Worm (Caenorhabditis elegans) whole organism, midembryonic: ENCODE data around the gene col-180.

ENCODE experiments used
- cog-1 ChIP-seq: sonication (generic microtip); optimal IDR thresholded peaks from 2 replicates; lab custom pipeline; 2016; ENCODE audit warnings: missing genetic modification characterization, missing compliant biosample characterization
- flt-1 ChIP-seq: fragments of 200-800 bp; sonication (Bioruptor generic); IDR thresholded peaks from 2 replicates; pipeline ENCODE4 v1.3.6; 2022; ENCODE audit warnings: missing genetic modification characterization, missing compliant biosample characterization
- klf-2 ChIP-seq: fragments of 200-800 bp; sonication (Bioruptor generic); conservative IDR thresholded peaks from 2 replicates; pipeline ENCODE4 v1.3.6; 2022; ENCODE audit warnings: missing genetic modification reagents, missing genetic modification characterization, missing compliant biosample characterization
- med-1 ChIP-seq: sonication (generic microtip); optimal IDR thresholded peaks from 2 replicates; lab custom pipeline; 2017; ENCODE audit warnings: missing genetic modification characterization, mild to moderate bottlenecking, missing compliant biosample characterization, antibody characterized with exemption, missing genetic modification reagents; ENCODE audit not compliant: insufficient read depth
- tab-1 ChIP-seq: fragments of 200-800 bp; sonication (Bioruptor generic); IDR thresholded peaks from 2 replicates; pipeline ENCODE4 v1.3.6; 2022; ENCODE audit warnings: missing genetic modification characterization, missing compliant biosample characterization

ce11 chrX:11737053-11737452, 25.0 kb upstream of the col-180 start, which contains the start of gene D1053.3:
- no peak for TF ChIP-seq tab-1
- no peak for TF ChIP-seq med-1 (GFP tag; lab: Kevin White, UChicago)
- TF ChIP-seq flt-1 (GFP tag; lab: Robert Waterston, UW), result no peak
- TF ChIP-seq cog-1, result no peak
- TF ChIP-seq klf-2 (GFP tag; lab: Robert Waterston, UW), result no peak
